Worm (Caenorhabditis elegans) whole organism, mixed stage, embryonic: ENCODE data around the gene F58E6.13.

Experiments used
- M03D4.4 ChIP-seq: sonication (generic microtip); optimal IDR thresholded peaks from 2 replicates; lab custom pipeline; 2017; ENCODE audit warnings: mild to moderate bottlenecking, missing genetic modification characterization, missing compliant biosample characterization
- bed-3 ChIP-seq: fragments of 200-800 bp; sonication (Bioruptor generic); optimal IDR thresholded peaks from 3 replicates; lab custom pipeline; 2018; ENCODE audit warnings: mild to moderate bottlenecking, missing genetic modification characterization, moderate library complexity, missing compliant biosample characterization
- blmp-1 ChIP-seq: fragments of 150-350 bp; optimal IDR thresholded peaks from 2 replicates; lab custom pipeline; 2014; ENCODE audit warnings: missing biosample characterization, missing genetic modification characterization
- ceh-39 ChIP-seq: fragments of 150-350 bp; optimal IDR thresholded peaks from 2 replicates; lab custom pipeline; 2014; ENCODE audit warnings: missing biosample characterization, missing genetic modification characterization
- ceh-43 ChIP-seq: fragments of 200-800 bp; sonication (Bioruptor generic); optimal IDR thresholded peaks from 2 replicates; lab custom pipeline; 2018; ENCODE audit warnings: mild to moderate bottlenecking, missing genetic modification characterization, moderate library complexity, missing compliant biosample characterization
- ceh-83 ChIP-seq: fragments of 200-800 bp; sonication (Bioruptor generic); optimal IDR thresholded peaks from 2 replicates; lab custom pipeline; 2018; ENCODE audit warnings: mild to moderate bottlenecking, missing genetic modification characterization, missing compliant biosample characterization
- ces-1 ChIP-seq: fragments of 150-350 bp; optimal IDR thresholded peaks from 2 replicates; lab custom pipeline; 2014; ENCODE audit warnings: missing biosample characterization, missing genetic modification reagents, missing genetic modification characterization
- cnd-1 ChIP-seq: fragments of 200-800 bp; sonication (Bioruptor generic); optimal IDR thresholded peaks from 2 replicates; lab custom pipeline; 2018; ENCODE audit warnings: mild to moderate bottlenecking, missing genetic modification characterization, missing compliant biosample characterization
- drap-1 ChIP-seq: fragments of 200-800 bp; sonication (Bioruptor generic); optimal IDR thresholded peaks from 3 replicates; lab custom pipeline; 2018; ENCODE audit warnings: mild to moderate bottlenecking, missing genetic modification characterization, missing compliant biosample characterization
- elt-1 ChIP-seq: sonication (generic microtip); optimal IDR thresholded peaks from 2 replicates; lab custom pipeline; 2017; ENCODE audit warnings: missing genetic modification characterization, mild to moderate bottlenecking, missing compliant biosample characterization, antibody characterized with exemption, moderate library complexity, borderline replicate concordance; ENCODE audit not compliant: insufficient read depth
- elt-3 ChIP-seq: fragments of 150-350 bp; optimal IDR thresholded peaks from 2 replicates; lab custom pipeline; 2014; ENCODE audit warnings: missing biosample characterization, missing genetic modification characterization
- flh-1 ChIP-seq: fragments of 200-800 bp; sonication (Bioruptor generic); optimal IDR thresholded peaks from 2 replicates; lab custom pipeline; 2018; ENCODE audit warnings: mild to moderate bottlenecking, missing genetic modification characterization, moderate library complexity, missing compliant biosample characterization
- ham-2 ChIP-seq: fragments of 200-800 bp; sonication (Bioruptor generic); optimal IDR thresholded peaks from 2 replicates; lab custom pipeline; 2018; ENCODE audit warnings: mild to moderate bottlenecking, missing genetic modification characterization, missing compliant biosample characterization
- hlh-1 ChIP-seq: fragments of 150-350 bp; optimal IDR thresholded peaks from 2 replicates; lab custom pipeline; 2014; ENCODE audit warnings: missing biosample characterization, missing genetic modification reagents, missing genetic modification characterization
- lin-13 ChIP-seq: fragments of 150-350 bp; optimal IDR thresholded peaks from 2 replicates; lab custom pipeline; 2014; ENCODE audit warnings: missing biosample characterization, missing genetic modification characterization
- lin-32 ChIP-seq: fragments of 200-800 bp; sonication (Bioruptor generic); optimal IDR thresholded peaks from 2 replicates; lab custom pipeline; 2018; ENCODE audit warnings: mild to moderate bottlenecking, missing genetic modification characterization, missing compliant biosample characterization
- lsy-2 ChIP-seq: fragments of 150-350 bp; optimal IDR thresholded peaks from 2 replicates; lab custom pipeline; 2014; ENCODE audit warnings: missing biosample characterization, missing genetic modification characterization
- mab-5 ChIP-seq: fragments of 150-350 bp; optimal IDR thresholded peaks from 2 replicates; lab custom pipeline; 2014; ENCODE audit warnings: missing biosample characterization, missing genetic modification characterization
- mep-1 ChIP-seq: fragments of 150-350 bp; optimal IDR thresholded peaks from 2 replicates; lab custom pipeline; 2017; ENCODE audit warnings: missing biosample characterization, missing genetic modification reagents, missing genetic modification characterization, inconsistent platforms
- mls-2 ChIP-seq: sonication (generic microtip); optimal IDR thresholded peaks from 2 replicates; lab custom pipeline; 2016; ENCODE audit warnings: mild to moderate bottlenecking, missing genetic modification characterization, moderate library complexity, missing compliant biosample characterization
- nhr-12 ChIP-seq: fragments of 150-350 bp; optimal IDR thresholded peaks from 2 replicates; lab custom pipeline; 2014; ENCODE audit warnings: missing biosample characterization, missing genetic modification characterization
- nhr-2 ChIP-seq: fragments of 150-350 bp; optimal IDR thresholded peaks from 2 replicates; lab custom pipeline; 2014; ENCODE audit warnings: missing biosample characterization, missing genetic modification characterization
- nhr-237 ChIP-seq: fragments of 150-350 bp; optimal IDR thresholded peaks from 2 replicates; lab custom pipeline; 2014; ENCODE audit warnings: missing biosample characterization, missing genetic modification characterization
- nhr-76 ChIP-seq: sonication (generic microtip); optimal IDR thresholded peaks from 2 replicates; lab custom pipeline; 2017; ENCODE audit warnings: missing biosample characterization, missing genetic modification characterization
- sem-2 ChIP-seq: fragments of 200-800 bp; sonication (Bioruptor generic); optimal IDR thresholded peaks from 2 replicates; lab custom pipeline; 2018; ENCODE audit warnings: mild to moderate bottlenecking, missing genetic modification characterization, missing compliant biosample characterization
- sptf-1 ChIP-seq: sonication (generic microtip); optimal IDR thresholded peaks from 2 replicates; lab custom pipeline; 2017; ENCODE audit warnings: mild to moderate bottlenecking, missing genetic modification characterization, moderate library complexity, missing compliant biosample characterization
- tbx-8 ChIP-seq: fragments of 200-800 bp; sonication (Bioruptor generic); optimal IDR thresholded peaks from 2 replicates; lab custom pipeline; 2018; ENCODE audit warnings: mild to moderate bottlenecking, missing genetic modification characterization, moderate library complexity, missing compliant biosample characterization
- unc-120 ChIP-seq: sonication (generic microtip); optimal IDR thresholded peaks from 2 replicates; lab custom pipeline; 2017; ENCODE audit warnings: missing genetic modification characterization, missing compliant biosample characterization; ENCODE audit not compliant: poor library complexity, severe bottlenecking
- unc-39 ChIP-seq: fragments of 150-350 bp; optimal IDR thresholded peaks from 2 replicates; lab custom pipeline; 2014; ENCODE audit warnings: missing biosample characterization, missing genetic modification characterization
- unc-62 ChIP-seq: fragments of 150-350 bp; optimal IDR thresholded peaks from 2 replicates; lab custom pipeline; 2014; ENCODE audit warnings: missing biosample characterization, missing genetic modification reagents, missing genetic modification characterization
- zip-8 ChIP-seq: fragments of 150-350 bp; optimal IDR thresholded peaks from 2 replicates; lab custom pipeline; 2014; ENCODE audit warnings: missing biosample characterization, missing genetic modification characterization
- ztf-11 ChIP-seq: fragments of 150-350 bp; optimal IDR thresholded peaks from 2 replicates; lab custom pipeline; 2014; ENCODE audit warnings: missing biosample characterization, missing genetic modification characterization

Gene F58E6.13

ce11 chrV:9737287-9737686 lies 7.7 kb upstream of the F58E6.13 start, which contains the start of gene aqp-4:
Gene aqp-4 (plus strand): TSS chrV:9737556.
- TF ChIP-seq mep-1 (tag; lab: Kevin White, UChicago) (no peak), nhr-237 (no peak), M03D4.4 (tag; lab: Kevin White, UChicago) (no peak), elt-3 (no peak), sem-2 (no peak), ceh-39 (tag; lab: Kevin White, UChicago) (no peak), zip-8 (no peak), sptf-1 (tag; lab: Kevin White, UChicago) (no peak), nhr-2 (tag; lab: Kevin White, UChicago) (no peak), mls-2 (no peak), ham-2 (GFP tag; lab: Kevin White, UChicago) (no peak), unc-120 (tag; lab: Kevin White, UChicago) (no peak), tbx-8 (GFP tag; lab: Kevin White, UChicago) (no peak)

ce11 chrV:9738077-9738705 lies 6.8 kb upstream of the F58E6.13 start:
- TF ChIP-seq unc-62 (GFP tag; lab: Kevin White, UChicago) (no peak), unc-120 (tag; lab: Kevin White, UChicago) (no peak), ces-1 (GFP tag; lab: Kevin White, UChicago) (no peak), mep-1 (tag; lab: Kevin White, UChicago) (no peak), ham-2 (GFP tag; lab: Kevin White, UChicago) (no peak), nhr-76 (tag; lab: Kevin White, UChicago) (no peak), lin-32 (GFP tag; lab: Kevin White, UChicago) (no peak), mab-5 (no peak), ztf-11 (tag; lab: Kevin White, UChicago) (no peak), flh-1 (GFP tag; lab: Kevin White, UChicago) (no peak), ceh-39 (tag; lab: Kevin White, UChicago) (no peak), mls-2 (no peak), unc-39 (tag; lab: Kevin White, UChicago) (no peak), blmp-1 (tag; lab: Kevin White, UChicago) (no peak), tbx-8 (GFP tag; lab: Kevin White, UChicago) (no peak), nhr-2 (tag; lab: Kevin White, UChicago) (no peak), ceh-83 (GFP tag; lab: Kevin White, UChicago) (no peak), cnd-1 (tag; lab: Kevin White, UChicago) (no peak)

ce11 chrV:9739402-9739801 lies 5.6 kb upstream of the F58E6.13 start, which contains the start of gene marc-1:
Gene marc-1 (plus strand): TSS chrV:9739702.
- no peak for TF ChIP-seq lin-13
- no peak for TF ChIP-seq nhr-2 (tag; lab: Kevin White, UChicago)
- TF ChIP-seq ham-2 (GFP tag; lab: Kevin White, UChicago), result no peak
- no peak for TF ChIP-seq tbx-8 (GFP tag; lab: Kevin White, UChicago)
- no peak for TF ChIP-seq mls-2
- no peak for TF ChIP-seq ceh-83 (GFP tag; lab: Kevin White, UChicago)
- TF ChIP-seq M03D4.4 (tag; lab: Kevin White, UChicago), result no peak
- no peak for TF ChIP-seq sem-2
- TF ChIP-seq lsy-2, result no peak
- no peak for TF ChIP-seq unc-39 (tag; lab: Kevin White, UChicago)
- TF ChIP-seq elt-3, result no peak
- TF ChIP-seq, all 35 proteins: peak for 0

ce11 chrV:9740858-9741257 lies 4.2 kb upstream of the F58E6.13 start, which contains the start of gene sta-2:
Gene sta-2 (plus strand): TSS chrV:9741206.
- TF ChIP-seq tbx-8 (GFP tag; lab: Kevin White, UChicago) (no peak), unc-120 (tag; lab: Kevin White, UChicago) (no peak), bed-3 (no peak), elt-1 (tag; lab: Kevin White, UChicago) (no peak), ceh-43 (no peak), lin-13 (no peak), unc-62 (GFP tag; lab: Kevin White, UChicago) (no peak), zip-8 (no peak), mab-5 (no peak), hlh-1 (no peak), unc-39 (tag; lab: Kevin White, UChicago) (no peak), ces-1 (GFP tag; lab: Kevin White, UChicago) (no peak), nhr-12 (tag; lab: Kevin White, UChicago) (no peak), sem-2 (no peak), flh-1 (GFP tag; lab: Kevin White, UChicago) (no peak), sptf-1 (tag; lab: Kevin White, UChicago) (no peak), ztf-11 (tag; lab: Kevin White, UChicago) (no peak), blmp-1 (tag; lab: Kevin White, UChicago) (no peak), ham-2 (GFP tag; lab: Kevin White, UChicago) (no peak), drap-1 (no peak)
